Fruit fly (Drosophila melanogaster) whole organism, pupa: Measurements from ENCODE around the gene snRNP-U1-C.

Experiments
- CG10348 ChIP-seq: fragments of 200-800 bp; sonication (Bioruptor generic); IDR thresholded peaks from 2 replicates; pipeline ENCODE4 v1.3.6; 2022; ENCODE audit warnings: missing biosample characterization, missing genetic modification characterization
- CG12605 ChIP-seq: fragments of 200-800 bp; sonication (Bioruptor generic); IDR thresholded peaks from 2 replicates; pipeline ENCODE4 v1.3.6; 2022; ENCODE audit warnings: missing biosample characterization, missing genetic modification characterization
- CG13204 ChIP-seq: fragments of 200-800 bp; sonication (Bioruptor generic); optimal IDR thresholded peaks from 2 replicates; lab custom pipeline; 2018; ENCODE audit warnings: missing biosample characterization, mild to moderate bottlenecking, missing genetic modification characterization, moderate library complexity
- CG14655 ChIP-seq: fragments of 200-800 bp; sonication (Bioruptor generic); optimal IDR thresholded peaks from 3 replicates; lab custom pipeline; 2017; ENCODE audit warnings: mild to moderate bottlenecking, missing biosample characterization, missing genetic modification reagents, missing genetic modification characterization
- CG15710 ChIP-seq: fragments of 200-800 bp; sonication (Bioruptor generic); optimal IDR thresholded peaks from 2 replicates; lab custom pipeline; 2018; ENCODE audit warnings: missing biosample characterization, mild to moderate bottlenecking, missing genetic modification characterization, moderate library complexity
- CG17806 ChIP-seq: fragments of 200-800 bp; sonication (Bioruptor generic); optimal IDR thresholded peaks from 2 replicates; lab custom pipeline; 2018; ENCODE audit warnings: missing biosample characterization, mild to moderate bottlenecking, missing genetic modification characterization, moderate library complexity
- CG32121 ChIP-seq: fragments of 200-800 bp; sonication (Bioruptor generic); IDR thresholded peaks from 2 replicates; pipeline ENCODE4 v1.3.6; 2022; ENCODE audit warnings: missing biosample characterization, missing genetic modification characterization
- CG34367 ChIP-seq: fragments of 200-800 bp; sonication (Bioruptor generic); optimal IDR thresholded peaks from 2 replicates; lab custom pipeline; 2018; ENCODE audit warnings: missing biosample characterization, mild to moderate bottlenecking, missing genetic modification characterization
- CG4496 ChIP-seq: fragments of 200-800 bp; sonication (Bioruptor generic); IDR thresholded peaks from 3 replicates; pipeline ENCODE4 v1.3.6; 2022; ENCODE audit warnings: missing biosample characterization, missing genetic modification characterization
- CG8159 ChIP-seq: fragments of 200-800 bp; sonication (Bioruptor generic); optimal IDR thresholded peaks from 3 replicates; lab custom pipeline; 2018; ENCODE audit warnings: missing biosample characterization, mild to moderate bottlenecking, missing genetic modification characterization, moderate library complexity
- CG8301 ChIP-seq: fragments of 200-800 bp; sonication (Bioruptor generic); optimal IDR thresholded peaks from 2 replicates; lab custom pipeline; 2018; ENCODE audit warnings: missing biosample characterization, mild to moderate bottlenecking, missing genetic modification characterization
- CG9948 ChIP-seq: fragments of 200-800 bp; sonication (Bioruptor generic); optimal IDR thresholded peaks from 2 replicates; lab custom pipeline; 2018; ENCODE audit warnings: missing biosample characterization, mild to moderate bottlenecking, missing genetic modification characterization, moderate library complexity
- D1 ChIP-seq: fragments of 200-800 bp; sonication (Bioruptor generic); optimal IDR thresholded peaks from 2 replicates; lab custom pipeline; 2018; ENCODE audit warnings: missing biosample characterization, mild to moderate bottlenecking, missing genetic modification characterization, moderate library complexity
- EcR ChIP-seq: fragments of 200-800 bp; sonication (Bioruptor generic); optimal IDR thresholded peaks from 3 replicates; lab custom pipeline; 2019; ENCODE audit warnings: missing biosample characterization, missing genetic modification characterization, mild to moderate bottlenecking, moderate library complexity, missing genetic modification reagents
- Ets98B ChIP-seq: fragments of 200-800 bp; sonication (Bioruptor generic); IDR thresholded peaks from 2 replicates; pipeline ENCODE4 v1.3.6; 2022; ENCODE audit warnings: missing biosample characterization, missing genetic modification characterization
- Pif1A ChIP-seq: fragments of 200-800 bp; sonication (Bioruptor generic); optimal IDR thresholded peaks from 3 replicates; lab custom pipeline; 2016; ENCODE audit warnings: missing biosample characterization, missing genetic modification characterization
- Pif1B ChIP-seq: fragments of 200-800 bp; sonication (Bioruptor generic); optimal IDR thresholded peaks from 3 replicates; lab custom pipeline; 2016; ENCODE audit warnings: missing biosample characterization, missing genetic modification characterization
- Snoo ChIP-seq: fragments of 200-800 bp; sonication (Bioruptor generic); optimal IDR thresholded peaks from 3 replicates; lab custom pipeline; 2017; ENCODE audit warnings: missing biosample characterization, mild to moderate bottlenecking, missing genetic modification characterization, inconsistent platforms
- fd96Ca ChIP-seq: fragments of 200-800 bp; sonication (Bioruptor generic); IDR thresholded peaks from 3 replicates; pipeline ENCODE4 v1.3.6; 2022; ENCODE audit warnings: missing biosample characterization, missing genetic modification characterization
- gl ChIP-seq: fragments of 200-800 bp; sonication (Bioruptor generic); optimal IDR thresholded peaks from 2 replicates; lab custom pipeline; 2018; ENCODE audit warnings: missing biosample characterization, mild to moderate bottlenecking, missing genetic modification characterization
- rn ChIP-seq: fragments of 200-800 bp; sonication (Bioruptor generic); IDR thresholded peaks from 2 replicates; pipeline ENCODE4 v1.3.6; 2022; ENCODE audit warnings: missing biosample characterization, missing genetic modification characterization

Gene snRNP-U1-C

DNA sequence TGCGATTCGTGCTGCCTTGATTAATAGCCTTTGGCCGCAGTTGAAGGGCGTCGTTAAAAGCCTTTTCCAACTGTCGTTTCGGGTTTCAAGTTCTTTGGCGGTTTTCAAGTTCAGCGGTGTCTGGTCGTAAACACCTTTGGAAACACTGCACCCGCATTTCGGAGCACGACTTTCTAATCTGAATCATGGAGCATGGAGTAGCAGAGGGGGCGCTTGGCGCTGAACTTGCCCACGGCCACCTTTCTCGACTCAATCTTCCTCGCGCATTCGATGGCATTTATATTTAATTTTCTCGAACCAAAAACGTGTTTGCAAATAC, 6.3 kb upstream of the snRNP-U1-C start:
- TF ChIP-seq Pif1B (GFP tag; lab: Kevin White, UChicago), result no peak
- TF ChIP-seq fd96Ca (GFP tag; lab: Robert Waterston, UW), result no peak
- no peak for TF ChIP-seq CG10348 (GFP tag; lab: Robert Waterston, UW)
- no peak for TF ChIP-seq CG8159 (tag; lab: Kevin White, UChicago)
- no peak for TF ChIP-seq CG4496 (GFP tag; lab: Robert Waterston, UW)
- TF ChIP-seq Snoo (tag; lab: Kevin White, UChicago), result no peak
- no peak for TF ChIP-seq CG17806 (tag; lab: Kevin White, UChicago)
- no peak for TF ChIP-seq CG13204 (GFP tag; lab: Kevin White, UChicago)
- TF ChIP-seq gl (tag; lab: Kevin White, UChicago), result no peak
- TF ChIP-seq rn (GFP tag; lab: Robert Waterston, UW), result no peak
- TF ChIP-seq CG9948, result no peak
- TF ChIP-seq CG32121 (GFP tag; lab: Robert Waterston, UW), result no peak
- no peak for TF ChIP-seq Ets98B (GFP tag; lab: Robert Waterston, UW)
- TF ChIP-seq Pif1A, result no peak
- TF ChIP-seq D1 (tag; lab: Kevin White, UChicago), result no peak
- TF ChIP-seq CG34367 (tag; lab: Kevin White, UChicago), result no peak
- no peak for TF ChIP-seq CG15710
- no peak for TF ChIP-seq CG12605 (GFP tag; lab: Robert Waterston, UW)

DNA sequence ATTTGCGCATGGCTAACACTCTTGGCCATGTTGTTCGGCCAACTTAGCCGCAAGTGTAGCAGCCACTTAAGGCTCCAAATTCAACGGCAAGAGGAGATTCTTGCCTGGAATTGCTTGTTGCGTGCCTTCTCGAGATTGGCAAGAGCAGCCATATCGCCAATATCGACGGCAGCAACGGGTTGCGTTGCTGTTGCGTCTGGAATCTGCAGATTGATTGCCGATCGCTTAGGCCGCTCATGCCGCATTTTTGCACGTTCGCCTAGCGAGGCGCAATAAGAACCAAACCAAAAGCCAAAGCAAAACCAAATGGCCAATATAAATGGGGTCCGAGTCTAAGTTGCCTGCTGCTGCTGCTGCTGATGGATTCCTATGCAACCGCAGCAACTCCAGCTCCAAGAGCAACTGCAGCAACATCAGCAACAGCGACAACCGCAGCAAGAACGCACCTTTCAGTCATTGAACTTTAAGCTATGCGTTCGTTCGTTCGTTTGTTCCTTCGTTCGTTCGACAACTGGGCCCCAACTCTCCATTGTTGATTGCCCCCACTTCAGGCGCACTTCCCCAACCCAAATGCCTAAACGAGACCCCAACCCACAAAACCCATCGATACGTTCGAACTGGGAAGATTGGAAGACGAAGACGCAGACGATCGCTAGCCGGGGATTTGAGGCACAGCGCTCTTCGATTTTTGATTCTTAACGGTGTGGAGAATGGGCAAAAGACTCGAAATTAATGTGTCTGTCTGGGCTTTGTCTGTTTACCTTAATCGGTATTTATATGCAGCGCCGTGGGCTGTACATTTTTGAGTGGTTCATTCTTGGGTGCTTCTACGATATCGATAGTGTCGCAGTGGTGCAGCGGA, 5.7 kb upstream of the snRNP-U1-C start:
- no peak for TF ChIP-seq CG4496 (GFP tag; lab: Robert Waterston, UW)
- TF ChIP-seq gl (tag; lab: Kevin White, UChicago), result no peak
- TF ChIP-seq EcR (GFP tag; lab: Kevin White, UChicago), result peak; percentile 86

DNA sequence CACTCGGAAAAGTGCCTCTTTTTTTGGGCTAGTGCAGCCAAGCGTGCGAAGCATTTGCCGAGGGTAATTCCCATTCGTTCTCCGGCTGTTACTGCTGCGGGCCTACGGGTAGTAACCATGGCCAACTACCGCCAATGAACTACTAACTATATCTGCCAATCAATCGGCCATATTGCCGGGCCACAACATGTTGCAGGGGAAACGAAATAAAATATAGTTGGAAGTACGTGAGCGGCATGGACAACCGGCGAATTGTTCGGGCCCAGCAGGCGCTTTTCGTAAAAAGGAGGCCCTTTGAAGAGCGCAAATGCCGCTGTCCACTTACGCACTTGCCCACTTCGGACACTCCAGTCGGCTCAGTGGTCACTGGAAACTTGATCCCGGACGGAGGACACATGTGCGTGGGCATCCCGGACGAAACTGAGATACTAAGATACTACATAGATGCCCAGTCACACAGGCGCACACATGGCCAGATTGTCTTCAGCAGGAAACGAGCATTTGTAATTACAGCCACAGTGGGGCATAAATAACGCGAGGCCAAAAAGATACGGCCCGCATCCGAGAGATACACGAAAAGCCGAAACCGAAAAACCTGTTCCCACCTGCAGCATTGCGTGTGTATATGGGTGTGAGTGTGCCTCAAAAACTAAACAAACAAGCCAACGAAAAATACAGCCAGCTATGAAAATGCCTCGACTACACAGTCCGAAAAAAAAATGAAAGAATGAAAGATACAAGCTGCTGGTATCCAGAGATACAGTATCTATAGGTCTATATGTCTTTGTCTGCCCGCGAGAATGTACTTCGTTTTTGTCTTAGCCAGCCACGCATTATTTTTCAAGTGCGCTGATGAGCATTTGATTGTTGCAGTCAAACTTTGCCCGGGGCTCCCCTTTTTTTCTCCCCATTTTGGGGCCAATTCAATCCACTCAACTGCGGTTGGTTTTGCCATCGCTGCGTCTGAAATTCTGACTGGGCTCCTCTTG, 4.3 kb upstream of the snRNP-U1-C start:
- peak; percentile 46 for TF ChIP-seq CG8159 (tag; lab: Kevin White, UChicago)
- TF ChIP-seq D1 (tag; lab: Kevin White, UChicago), result no peak
- peak; percentile 58 for TF ChIP-seq CG8301 (tag; lab: Kevin White, UChicago)
- peak; percentile 8 for TF ChIP-seq Pif1B (GFP tag; lab: Kevin White, UChicago)
- TF ChIP-seq CG15710, result peak; percentile 36
- peak; percentile 46; the same call in 1 of the 3 replicates for TF ChIP-seq fd96Ca (GFP tag; lab: Robert Waterston, UW)
- TF ChIP-seq Snoo (tag; lab: Kevin White, UChicago), result no peak
- no peak for TF ChIP-seq EcR (GFP tag; lab: Kevin White, UChicago)
- TF ChIP-seq CG17806 (tag; lab: Kevin White, UChicago), result peak; percentile 38
- TF ChIP-seq CG34367 (tag; lab: Kevin White, UChicago), result no peak
- no peak for TF ChIP-seq CG13204 (GFP tag; lab: Kevin White, UChicago)
- peak; percentile 56; the same call in 1 of the 3 replicates for TF ChIP-seq CG4496 (GFP tag; lab: Robert Waterston, UW)
- peak; percentile 13 for TF ChIP-seq Pif1A
- TF ChIP-seq rn (GFP tag; lab: Robert Waterston, UW), result no peak
- TF ChIP-seq CG32121 (GFP tag; lab: Robert Waterston, UW), result peak; percentile 23; the same call in 1 of the 2 replicates
- TF ChIP-seq CG10348 (GFP tag; lab: Robert Waterston, UW), result no peak
- TF ChIP-seq CG14655 (GFP tag; lab: Kevin White, UChicago), result peak; percentile 61
- TF ChIP-seq, all 21 proteins: peak for 10

DNA sequence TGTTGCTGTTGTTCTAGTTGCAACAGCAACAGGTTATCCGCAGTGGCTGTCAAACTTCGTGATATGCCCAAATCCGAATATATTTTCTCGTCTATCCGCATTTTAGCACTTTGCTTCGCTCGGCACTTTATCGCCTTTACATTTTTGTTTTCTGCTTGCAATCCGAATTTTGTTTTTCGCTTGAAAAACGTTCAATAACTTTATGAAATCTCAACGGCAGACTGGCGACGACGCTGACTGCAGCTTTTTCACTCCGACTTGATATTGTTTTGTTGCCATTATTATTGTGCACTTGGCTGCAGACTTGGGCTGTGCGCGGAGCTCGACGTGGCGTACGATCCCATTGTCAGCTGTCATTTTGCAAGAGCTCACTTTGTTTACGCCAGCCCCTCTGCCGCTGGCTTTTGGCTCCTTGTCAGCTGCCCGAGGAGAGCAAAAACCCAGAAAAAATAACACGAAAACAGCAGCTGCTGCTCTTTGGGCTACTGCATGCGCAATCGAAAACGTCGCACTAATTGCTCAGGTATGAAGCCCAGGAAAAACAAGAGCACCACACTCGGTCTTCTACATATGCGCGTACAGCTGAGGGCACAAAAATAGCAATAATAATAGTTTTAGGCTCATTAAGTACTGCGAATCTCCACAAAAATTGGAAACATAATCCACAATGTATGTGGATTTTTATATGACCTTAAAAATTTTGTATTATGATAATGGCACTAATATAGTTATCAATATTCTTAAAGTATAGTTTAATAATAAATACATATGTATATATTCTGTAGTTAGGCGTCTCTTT, 2.8 kb upstream of the snRNP-U1-C start:
- TF ChIP-seq CG10348 (GFP tag; lab: Robert Waterston, UW) (no peak), CG8159 (tag; lab: Kevin White, UChicago) (peak; percentile 15), CG14655 (GFP tag; lab: Kevin White, UChicago) (peak; percentile 2)

DNA sequence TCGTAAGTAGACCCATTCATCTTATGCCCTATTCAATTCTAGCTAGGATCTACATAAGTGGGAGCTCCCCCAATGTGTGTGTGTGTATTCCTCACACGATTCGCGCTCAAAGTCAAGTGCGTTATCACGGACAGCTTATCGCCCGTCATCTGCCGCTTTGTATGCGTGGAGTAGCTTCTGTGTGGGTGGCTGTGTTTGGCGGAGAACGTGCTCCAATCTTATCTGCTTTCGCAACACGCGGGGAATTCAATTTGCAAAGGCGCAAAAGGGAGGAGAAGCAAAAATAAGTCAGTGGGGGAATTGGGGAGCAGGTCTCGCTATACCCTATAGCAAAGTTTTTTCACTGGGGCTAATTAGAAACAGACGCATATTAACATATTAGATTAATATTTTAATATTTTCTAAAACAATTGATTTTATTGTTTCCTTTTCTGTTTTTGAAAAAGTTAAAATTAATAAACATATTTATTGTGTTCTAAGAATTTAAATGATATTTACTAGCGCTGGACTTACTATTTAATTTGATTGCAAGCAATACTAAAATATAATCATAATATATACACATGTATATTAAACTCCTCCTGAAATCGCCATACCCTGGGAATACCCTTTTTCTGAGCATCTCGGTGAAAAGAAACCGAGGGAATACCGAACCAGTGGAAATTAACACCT, 1.8 kb upstream of the snRNP-U1-C start:
- TF ChIP-seq CG8301 (tag; lab: Kevin White, UChicago) (peak; percentile 76), Pif1B (GFP tag; lab: Kevin White, UChicago) (peak; percentile 38), CG12605 (GFP tag; lab: Robert Waterston, UW) (no peak), CG10348 (GFP tag; lab: Robert Waterston, UW) (no peak), CG8159 (tag; lab: Kevin White, UChicago) (peak; percentile 90), rn (GFP tag; lab: Robert Waterston, UW) (peak; percentile 54), fd96Ca (GFP tag; lab: Robert Waterston, UW) (no peak), EcR (GFP tag; lab: Kevin White, UChicago) (peak; percentile 22), D1 (tag; lab: Kevin White, UChicago) (peak; percentile 43), CG13204 (GFP tag; lab: Kevin White, UChicago) (no peak), CG9948 (peak; percentile 85), CG32121 (GFP tag; lab: Robert Waterston, UW) (0 out of 2 replicates have a peak, but pooled peaks have one; percentile 29), Ets98B (GFP tag; lab: Robert Waterston, UW) (no peak), gl (tag; lab: Kevin White, UChicago) (no peak), CG14655 (GFP tag; lab: Kevin White, UChicago) (peak; percentile 87), Snoo (tag; lab: Kevin White, UChicago) (peak; percentile 87), CG4496 (GFP tag; lab: Robert Waterston, UW) (no peak), CG34367 (tag; lab: Kevin White, UChicago) (peak; percentile 56), Pif1A (peak; percentile 40), CG15710 (peak; percentile 80), CG17806 (tag; lab: Kevin White, UChicago) (peak; percentile 74)
